Worm (Caenorhabditis elegans) whole organism, late embryonic: ENCODE data around the gene B0244.17.

Experiments
- C08G9.2 ChIP-seq: sonication (generic microtip); optimal IDR thresholded peaks from 2 replicates; lab custom pipeline; 2016; ENCODE audit warnings: mild to moderate bottlenecking, missing genetic modification characterization, moderate library complexity, missing compliant biosample characterization
- K02D7.2 ChIP-seq: sonication (generic microtip); optimal IDR thresholded peaks from 2 replicates; lab custom pipeline; 2017; ENCODE audit warnings: mild to moderate bottlenecking, missing genetic modification characterization, missing compliant biosample characterization
- K09A11.1 ChIP-seq: sonication (generic microtip); optimal IDR thresholded peaks from 2 replicates; lab custom pipeline; 2017; ENCODE audit warnings: antibody characterized with exemption, mild to moderate bottlenecking, missing genetic modification characterization, missing compliant biosample characterization; ENCODE audit not compliant: insufficient read depth
- T23F11.4 ChIP-seq: fragments of 200-800 bp; sonication (Bioruptor generic); optimal IDR thresholded peaks from 2 replicates; lab custom pipeline; 2018; ENCODE audit warnings: mild to moderate bottlenecking, missing genetic modification characterization, missing compliant biosample characterization
- Y22D7AL.16 ChIP-seq: sonication (generic microtip); optimal IDR thresholded peaks from 2 replicates; lab custom pipeline; 2016; ENCODE audit warnings: missing genetic modification characterization, missing compliant biosample characterization
- ahr-1 ChIP-seq: sonication (generic microtip); optimal IDR thresholded peaks from 2 replicates; lab custom pipeline; 2016; ENCODE audit warnings: missing genetic modification characterization, missing compliant biosample characterization
- ama-1 ChIP-seq: fragments of 150-350 bp; optimal IDR thresholded peaks from 2 replicates; lab custom pipeline; 2014
- ceh-14 ChIP-seq: sonication (generic microtip); optimal IDR thresholded peaks from 2 replicates; lab custom pipeline; 2016; ENCODE audit warnings: missing genotype, missing genetic modification characterization, missing compliant biosample characterization
- ceh-18 ChIP-seq: sonication (generic microtip); optimal IDR thresholded peaks from 2 replicates; lab custom pipeline; 2016; ENCODE audit warnings: missing genetic modification characterization, missing compliant biosample characterization
- ceh-19 ChIP-seq: fragments of 200-800 bp; sonication (Bioruptor generic); optimal IDR thresholded peaks from 2 replicates; lab custom pipeline; 2018; ENCODE audit warnings: mild to moderate bottlenecking, missing genetic modification characterization, missing compliant biosample characterization
- ceh-2 ChIP-seq: sonication (generic microtip); optimal IDR thresholded peaks from 2 replicates; lab custom pipeline; 2016; ENCODE audit warnings: missing genotype, missing genetic modification characterization, missing compliant biosample characterization
- ceh-22 ChIP-seq: sonication (generic microtip); optimal IDR thresholded peaks from 2 replicates; lab custom pipeline; 2017; ENCODE audit warnings: missing biosample characterization, missing genetic modification characterization
- ceh-24 ChIP-seq: sonication (generic microtip); optimal IDR thresholded peaks from 2 replicates; lab custom pipeline; 2016; ENCODE audit warnings: mild to moderate bottlenecking, missing genetic modification characterization, missing compliant biosample characterization
- ceh-30 ChIP-seq: fragments of 150-350 bp; optimal IDR thresholded peaks from 2 replicates; lab custom pipeline; 2014; ENCODE audit warnings: missing biosample characterization, missing genetic modification characterization
- ceh-31 ChIP-seq: sonication (generic microtip); optimal IDR thresholded peaks from 2 replicates; lab custom pipeline; 2016; ENCODE audit warnings: missing genetic modification characterization, missing compliant biosample characterization
- ceh-48 ChIP-seq: sonication (generic microtip); optimal IDR thresholded peaks from 2 replicates; lab custom pipeline; 2016; ENCODE audit warnings: missing genetic modification characterization, inconsistent platforms, missing compliant biosample characterization
- ceh-6 ChIP-seq: fragments of 200-800 bp; sonication (Bioruptor generic); optimal IDR thresholded peaks from 2 replicates; lab custom pipeline; 2018; ENCODE audit warnings: mild to moderate bottlenecking, missing genetic modification characterization, missing compliant biosample characterization
- ceh-9 ChIP-seq: sonication (generic microtip); optimal IDR thresholded peaks from 2 replicates; lab custom pipeline; 2016; ENCODE audit warnings: mild to moderate bottlenecking, missing genetic modification characterization, inconsistent platforms, missing compliant biosample characterization
- che-1 ChIP-seq: sonication (generic microtip); optimal IDR thresholded peaks from 2 replicates; lab custom pipeline; 2016; ENCODE audit warnings: mild to moderate bottlenecking, missing genetic modification characterization, missing compliant biosample characterization
- dve-1 ChIP-seq: sonication (generic microtip); optimal IDR thresholded peaks from 2 replicates; lab custom pipeline; 2017; ENCODE audit warnings: antibody characterized with exemption, mild to moderate bottlenecking, missing genetic modification characterization, missing compliant biosample characterization
- elt-2 ChIP-seq: sonication (generic microtip); optimal IDR thresholded peaks from 2 replicates; lab custom pipeline; 2016; ENCODE audit warnings: missing genetic modification reagents, missing genetic modification characterization, missing compliant biosample characterization
- elt-4 ChIP-seq: sonication (generic microtip); optimal IDR thresholded peaks from 2 replicates; lab custom pipeline; 2016; ENCODE audit warnings: missing genetic modification characterization, missing compliant biosample characterization
- ets-4 ChIP-seq: sonication (generic microtip); optimal IDR thresholded peaks from 2 replicates; lab custom pipeline; 2016; ENCODE audit warnings: missing genetic modification characterization, missing compliant biosample characterization
- fax-1 ChIP-seq: sonication (generic microtip); optimal IDR thresholded peaks from 2 replicates; lab custom pipeline; 2016; ENCODE audit warnings: missing genotype, missing genetic modification characterization, missing compliant biosample characterization
- fkh-10 ChIP-seq: fragments of 150-350 bp; optimal IDR thresholded peaks from 2 replicates; lab custom pipeline; 2014; ENCODE audit warnings: missing biosample characterization, missing genetic modification reagents, missing genetic modification characterization
- fkh-6 ChIP-seq: sonication (generic microtip); optimal IDR thresholded peaks from 2 replicates; lab custom pipeline; 2016; ENCODE audit warnings: missing genetic modification characterization, missing compliant biosample characterization
- gmeb-2 ChIP-seq: sonication (generic microtip); optimal IDR thresholded peaks from 2 replicates; lab custom pipeline; 2016; ENCODE audit warnings: missing genetic modification characterization, inconsistent platforms, missing compliant biosample characterization
- hlh-13 ChIP-seq: fragments of 200-800 bp; sonication (Bioruptor generic); optimal IDR thresholded peaks from 2 replicates; lab custom pipeline; 2018; ENCODE audit warnings: mild to moderate bottlenecking, missing genetic modification characterization, missing compliant biosample characterization
- hlh-15 ChIP-seq: sonication (generic microtip); optimal IDR thresholded peaks from 2 replicates; lab custom pipeline; 2016; ENCODE audit warnings: missing genetic modification characterization, missing compliant biosample characterization
- hlh-6 ChIP-seq: sonication (generic microtip); optimal IDR thresholded peaks from 2 replicates; lab custom pipeline; 2016; ENCODE audit warnings: missing genotype, missing genetic modification characterization, missing compliant biosample characterization
- hlh-8 ChIP-seq: sonication (generic microtip); optimal IDR thresholded peaks from 2 replicates; lab custom pipeline; 2016; ENCODE audit warnings: missing genotype, missing genetic modification characterization, missing compliant biosample characterization
- lim-6 ChIP-seq: sonication (generic microtip); optimal IDR thresholded peaks from 2 replicates; lab custom pipeline; 2016; ENCODE audit warnings: missing genetic modification characterization, missing compliant biosample characterization
- madf-2 ChIP-seq: sonication (generic microtip); optimal IDR thresholded peaks from 2 replicates; lab custom pipeline; 2017; ENCODE audit warnings: missing genetic modification characterization, missing compliant biosample characterization
- nfya-1 ChIP-seq: sonication (generic microtip); optimal IDR thresholded peaks from 2 replicates; lab custom pipeline; 2017; ENCODE audit warnings: missing genetic modification characterization, mild to moderate bottlenecking, missing compliant biosample characterization, antibody characterized with exemption, moderate library complexity
- nhr-232 ChIP-seq: sonication (generic microtip); optimal IDR thresholded peaks from 2 replicates; lab custom pipeline; 2016; ENCODE audit warnings: missing genetic modification characterization, missing compliant biosample characterization
- odd-2 ChIP-seq: sonication (generic microtip); optimal IDR thresholded peaks from 2 replicates; lab custom pipeline; 2017; ENCODE audit warnings: antibody characterized with exemption, mild to moderate bottlenecking, missing genetic modification characterization, missing compliant biosample characterization
- pag-3 ChIP-seq: sonication (generic microtip); optimal IDR thresholded peaks from 2 replicates; lab custom pipeline; 2016; ENCODE audit warnings: missing compliant biosample characterization, missing genetic modification characterization, borderline replicate concordance
- pat-9 ChIP-seq: fragments of 200-800 bp; sonication (Bioruptor generic); optimal IDR thresholded peaks from 2 replicates; lab custom pipeline; 2018; ENCODE audit warnings: mild to moderate bottlenecking, missing genetic modification characterization, moderate library complexity, missing compliant biosample characterization
- pax-1 ChIP-seq: fragments of 150-350 bp; optimal IDR thresholded peaks from 2 replicates; lab custom pipeline; 2014; ENCODE audit warnings: missing biosample characterization, missing genetic modification characterization
- pha-2 ChIP-seq: sonication (generic microtip); optimal IDR thresholded peaks from 2 replicates; lab custom pipeline; 2017; ENCODE audit warnings: mild to moderate bottlenecking, missing genetic modification characterization, missing compliant biosample characterization
- pha-4 ChIP-seq: fragments of 150-350 bp; optimal IDR thresholded peaks from 2 replicates; lab custom pipeline; 2018; ENCODE audit warnings: missing biosample characterization, missing genetic modification reagents, missing genetic modification characterization
- pqm-1 ChIP-seq: sonication (generic microtip); optimal IDR thresholded peaks from 2 replicates; lab custom pipeline; 2016; ENCODE audit warnings: missing genetic modification characterization, missing compliant biosample characterization
- ref-2 ChIP-seq: sonication (generic microtip); optimal IDR thresholded peaks from 2 replicates; lab custom pipeline; 2016; ENCODE audit warnings: missing genetic modification characterization, missing compliant biosample characterization
- rnt-1 ChIP-seq: sonication (generic microtip); optimal IDR thresholded peaks from 2 replicates; lab custom pipeline; 2016; ENCODE audit warnings: missing genetic modification characterization, missing compliant biosample characterization
- sdc-2 ChIP-seq: sonication (generic microtip); optimal IDR thresholded peaks from 2 replicates; lab custom pipeline; 2016; ENCODE audit warnings: missing genotype, missing genetic modification characterization, missing compliant biosample characterization
- tbx-2 ChIP-seq: sonication (generic microtip); optimal IDR thresholded peaks from 2 replicates; lab custom pipeline; 2016; ENCODE audit warnings: missing genetic modification characterization, missing compliant biosample characterization
- tbx-7 ChIP-seq: sonication (generic microtip); optimal IDR thresholded peaks from 2 replicates; lab custom pipeline; 2016; ENCODE audit warnings: missing genotype, missing genetic modification characterization, missing compliant biosample characterization
- ttx-3 ChIP-seq: sonication (generic microtip); optimal IDR thresholded peaks from 2 replicates; lab custom pipeline; 2016; ENCODE audit warnings: missing genetic modification reagents, missing genetic modification characterization, missing compliant biosample characterization
- unc-3 ChIP-seq, 2 experiments: fragments of 200-800 bp in 1 of 2; sonication (Bioruptor generic) in 1 of 2; sonication (generic microtip) in 1 of 2; conservative IDR thresholded peaks in 1 of 2; optimal IDR thresholded peaks in 1 of 2; 2 replicates each; pipeline versions ENCODE4 v1.3.6 to Lab custom; 2016 to 2022; ENCODE audit warnings: missing compliant biosample characterization in 2 of 2, missing genetic modification characterization in 2 of 2, missing genetic modification reagents in 1 of 2
- unc-42 ChIP-seq: sonication (generic microtip); optimal IDR thresholded peaks from 2 replicates; lab custom pipeline; 2016; ENCODE audit warnings: missing genotype, missing genetic modification characterization, missing compliant biosample characterization
- unc-55 ChIP-seq: sonication (generic microtip); optimal IDR thresholded peaks from 2 replicates; lab custom pipeline; 2017; ENCODE audit warnings: missing biosample characterization, missing genetic modification reagents, missing genetic modification characterization
- unc-86 ChIP-seq: sonication (generic microtip); optimal IDR thresholded peaks from 2 replicates; lab custom pipeline; 2016; ENCODE audit warnings: missing genetic modification characterization, missing compliant biosample characterization
- zip-5 ChIP-seq: sonication (generic microtip); optimal IDR thresholded peaks from 2 replicates; lab custom pipeline; 2016; ENCODE audit warnings: missing genetic modification characterization, missing compliant biosample characterization
- ztf-16 ChIP-seq: sonication (generic microtip); optimal IDR thresholded peaks from 2 replicates; lab custom pipeline; 2017; ENCODE audit warnings: missing genetic modification characterization, missing compliant biosample characterization

Gene B0244.17

DNA sequence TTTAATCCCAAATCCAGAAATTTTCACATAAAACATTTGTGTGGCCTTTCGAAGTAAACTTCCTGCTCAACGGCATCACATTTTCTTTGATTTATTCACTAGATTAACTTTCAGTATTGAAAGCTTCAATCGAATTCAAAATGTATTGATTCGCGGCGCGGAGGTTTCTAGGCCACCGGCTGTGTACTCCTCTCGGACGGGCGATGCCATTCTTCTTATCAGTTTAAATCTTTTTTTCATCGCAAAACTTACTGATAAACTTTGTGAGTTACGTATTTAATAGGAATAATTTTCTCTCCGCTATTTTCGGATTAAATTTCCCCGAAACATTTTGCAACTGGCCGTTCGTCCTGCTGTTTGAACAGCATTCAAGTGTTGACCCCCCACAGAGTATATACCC lies 11.1 kb upstream of the B0244.17 start:
- TF ChIP-seq ceh-18 (tag; lab: Kevin White, UChicago): no peak
- peak; percentile 85 for TF ChIP-seq C08G9.2 (tag; lab: Kevin White, UChicago)
- TF ChIP-seq ztf-16: no peak
- no peak for TF ChIP-seq pat-9 (tag; lab: Kevin White, UChicago)
- TF ChIP-seq ceh-6 (GFP tag; lab: Kevin White, UChicago): no peak
- TF ChIP-seq ets-4: peak; percentile 94
- TF ChIP-seq pqm-1 (tag; lab: Kevin White, UChicago): peak; percentile 61
- no peak for TF ChIP-seq ceh-9
- TF ChIP-seq hlh-8 (tag; lab: Kevin White, UChicago): peak; percentile 4
- TF ChIP-seq elt-2: peak; percentile 87
- TF ChIP-seq ceh-2 (tag; lab: Kevin White, UChicago): no peak
- TF ChIP-seq T23F11.4 (GFP tag; lab: Kevin White, UChicago): no peak
- TF ChIP-seq nfya-1 (tag; lab: Kevin White, UChicago): no peak
- TF ChIP-seq unc-55 (GFP tag; lab: Kevin White, UChicago): no peak
- TF ChIP-seq ceh-31 (tag; lab: Kevin White, UChicago): peak; percentile 60
- no peak for TF ChIP-seq gmeb-2 (tag; lab: Kevin White, UChicago)
- no peak for TF ChIP-seq hlh-6 (tag; lab: Kevin White, UChicago)
- TF ChIP-seq ceh-14 (tag; lab: Kevin White, UChicago): peak; percentile 23
- TF ChIP-seq ceh-30 (tag; lab: Kevin White, UChicago): no peak
- peak; percentile 8 for TF ChIP-seq tbx-2 (tag; lab: Kevin White, UChicago)
- peak; percentile 10 for TF ChIP-seq unc-42 (tag; lab: Kevin White, UChicago)
- no peak for TF ChIP-seq odd-2 (tag; lab: Kevin White, UChicago)
- no peak for TF ChIP-seq ceh-24
- no peak for TF ChIP-seq dve-1 (tag; lab: Kevin White, UChicago)
- TF ChIP-seq ceh-19 (GFP tag; lab: Kevin White, UChicago): no peak
- peak; percentile 1 for TF ChIP-seq zip-5 (tag; lab: Kevin White, UChicago)
- TF ChIP-seq tbx-7: no peak
- TF ChIP-seq pha-2 (tag; lab: Kevin White, UChicago): peak; percentile 22
- TF ChIP-seq fkh-6 (tag; lab: Kevin White, UChicago): no peak
- TF ChIP-seq lim-6 (tag; lab: Kevin White, UChicago): no peak
- peak; percentile 16 for TF ChIP-seq sdc-2 (tag; lab: Kevin White, UChicago)
- no peak for TF ChIP-seq fkh-10 (GFP tag; lab: Kevin White, UChicago)
- no peak for TF ChIP-seq K09A11.1 (tag; lab: Kevin White, UChicago)
- no peak for TF ChIP-seq che-1
- TF ChIP-seq pha-4 (tag; lab: Kevin White, UChicago): no peak
- TF ChIP-seq pax-1: no peak
- TF ChIP-seq ceh-22 (tag; lab: Kevin White, UChicago): no peak
- TF ChIP-seq unc-86 (tag; lab: Kevin White, UChicago): no peak
- no peak for TF ChIP-seq hlh-15
- TF ChIP-seq ref-2 (tag; lab: Kevin White, UChicago): peak; percentile 72
- no peak for TF ChIP-seq fax-1 (tag; lab: Kevin White, UChicago)
- no peak for TF ChIP-seq ttx-3 (tag; lab: Kevin White, UChicago)
- TF ChIP-seq rnt-1 (tag; lab: Kevin White, UChicago): no peak
- TF ChIP-seq nhr-232: no peak
- TF ChIP-seq hlh-13 (GFP tag; lab: Kevin White, UChicago): no peak
- TF ChIP-seq ceh-48: peak; percentile 47
- TF ChIP-seq ahr-1: no peak
- no peak for TF ChIP-seq Y22D7AL.16 (tag; lab: Kevin White, UChicago)
- TF ChIP-seq K02D7.2: no peak
- no peak for TF ChIP-seq elt-4 (tag; lab: Kevin White, UChicago)
- no peak for TF ChIP-seq pag-3 (tag; lab: Kevin White, UChicago)
- no peak for TF ChIP-seq unc-3 (GFP tag; conservative IDR thresholded peaks at IDR 0.05; lab: Robert Waterston, UW)
- no peak for TF ChIP-seq unc-3 (tag; optimal IDR thresholded peaks at IDR 0.05; lab: Kevin White, UChicago)
- TF ChIP-seq ama-1 (lab: Kevin White, UChicago): no peak
- no peak for TF ChIP-seq madf-2 (tag; lab: Kevin White, UChicago)
